Fruit fly (Drosophila melanogaster) whole organism, adult: Measurements from ENCODE around the gene Ho.

ENCODE experiments used
- CG11617 ChIP-seq: fragments of 200-800 bp; sonication (Bioruptor generic); optimal IDR thresholded peaks from 2 replicates; lab custom pipeline; 2017; ENCODE audit warnings: mild to moderate bottlenecking, missing biosample characterization, missing genetic modification reagents, missing genetic modification characterization
- CG12768 ChIP-seq: fragments of 200-800 bp; sonication (Bioruptor generic); optimal IDR thresholded peaks from 2 replicates; lab custom pipeline; 2017; ENCODE audit warnings: missing biosample characterization, missing genetic modification characterization, mild to moderate bottlenecking, moderate library complexity, missing genetic modification reagents
- CG1620 ChIP-seq: fragments of 200-800 bp; sonication (Bioruptor generic); optimal IDR thresholded peaks from 2 replicates; lab custom pipeline; 2016; ENCODE audit warnings: missing biosample characterization, missing genetic modification characterization
- CG33017 ChIP-seq: fragments of 200-800 bp; sonication (Bioruptor generic); optimal IDR thresholded peaks from 2 replicates; lab custom pipeline; 2018; ENCODE audit warnings: missing biosample characterization, mild to moderate bottlenecking, missing genetic modification characterization, moderate library complexity
- CG7045 ChIP-seq: fragments of 200-800 bp; sonication (Bioruptor generic); optimal IDR thresholded peaks from 2 replicates; lab custom pipeline; 2017; ENCODE audit warnings: missing biosample characterization, mild to moderate bottlenecking, missing genetic modification characterization
- CG7101 ChIP-seq: fragments of 200-800 bp; sonication (Bioruptor generic); optimal IDR thresholded peaks from 2 replicates; lab custom pipeline; 2018; ENCODE audit warnings: missing biosample characterization, mild to moderate bottlenecking, missing genetic modification characterization, moderate library complexity
- Crg-1 ChIP-seq: fragments of 200-800 bp; sonication (Bioruptor generic); optimal IDR thresholded peaks from 2 replicates; lab custom pipeline; 2016; ENCODE audit warnings: missing biosample characterization, missing genetic modification characterization
- Hr96 ChIP-seq: fragments of 200-800 bp; sonication (Bioruptor generic); optimal IDR thresholded peaks from 2 replicates; lab custom pipeline; 2016; ENCODE audit warnings: missing biosample characterization, missing genetic modification characterization
- Mnt ChIP-seq: fragments of 200-800 bp; sonication (Bioruptor generic); optimal IDR thresholded peaks from 2 replicates; lab custom pipeline; 2016; ENCODE audit warnings: missing biosample characterization, mild to moderate bottlenecking, missing genetic modification characterization
- cic ChIP-seq: fragments of 200-800 bp; sonication (Bioruptor generic); optimal IDR thresholded peaks from 2 replicates; lab custom pipeline; 2017; ENCODE audit warnings: missing biosample characterization, mild to moderate bottlenecking, missing genetic modification characterization, moderate library complexity
- kay ChIP-seq: fragments of 200-800 bp; sonication (Bioruptor generic); peaks from one replicate; lab custom pipeline; 2016; ENCODE audit warnings: missing biosample characterization, missing genetic modification characterization, borderline replicate concordance
- ovo ChIP-seq: fragments of 200-800 bp; sonication (Bioruptor generic); optimal IDR thresholded peaks from 2 replicates; lab custom pipeline; 2016; ENCODE audit warnings: missing biosample characterization, missing genetic modification characterization
- pad ChIP-seq: fragments of 200-800 bp; sonication (Bioruptor generic); optimal IDR thresholded peaks from 3 replicates; lab custom pipeline; 2017; ENCODE audit warnings: missing biosample characterization, missing genetic modification characterization, mild to moderate bottlenecking, moderate library complexity, missing genetic modification reagents
- tj ChIP-seq: fragments of 200-800 bp; sonication (Bioruptor generic); optimal IDR thresholded peaks from 3 replicates; lab custom pipeline; 2017; ENCODE audit warnings: missing biosample characterization, mild to moderate bottlenecking, missing genetic modification characterization, moderate library complexity

DNA sequence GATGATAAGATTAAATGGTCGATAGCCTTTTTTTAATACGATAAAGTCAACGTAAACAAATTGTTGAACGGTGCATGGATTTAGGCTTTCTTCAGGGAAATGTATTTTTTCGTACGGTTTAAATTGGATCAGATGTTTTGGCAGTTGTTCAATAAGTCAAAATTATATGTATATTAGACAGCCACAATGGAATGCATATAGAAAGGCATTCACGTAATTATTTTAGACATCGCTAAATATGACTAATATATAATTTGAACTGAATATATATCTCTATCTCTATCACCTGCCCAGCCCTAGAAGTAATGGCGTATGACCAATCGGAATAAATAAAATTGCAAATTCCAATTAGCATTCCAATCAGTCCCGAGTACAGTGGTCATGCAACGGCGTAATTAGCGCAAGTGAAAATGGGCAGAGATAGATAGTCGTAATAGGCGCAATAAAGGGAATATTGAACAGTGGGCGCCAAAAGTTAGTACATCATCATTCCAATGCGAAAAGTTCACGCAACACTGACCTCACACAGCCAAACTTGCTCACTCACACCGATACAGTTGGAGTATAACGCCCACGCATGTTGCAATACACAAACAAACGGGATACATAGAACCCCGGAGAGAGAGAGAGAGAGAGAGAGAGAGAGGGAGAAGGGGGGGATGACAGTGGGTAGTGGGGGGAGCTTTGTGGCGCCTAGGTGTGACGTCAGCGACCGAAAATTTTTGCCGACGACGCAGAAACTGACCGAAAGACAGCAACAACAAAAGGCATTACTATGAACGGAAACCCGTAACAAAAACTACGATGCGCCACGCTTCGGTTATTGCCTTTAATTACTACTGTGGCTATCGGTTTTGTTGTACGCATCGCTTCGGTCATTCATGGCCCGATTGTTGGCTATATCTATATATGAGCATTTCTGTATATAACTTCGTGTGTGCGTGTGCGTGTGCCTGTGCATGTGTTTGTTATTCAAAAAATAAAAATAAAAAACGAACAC, 30.9 kb upstream of the Ho start:
- no peak for TF ChIP-seq CG7045 (GFP tag; lab: Kevin White, UChicago)
- TF ChIP-seq CG12768: peak; percentile 33
- peak; percentile 48 for TF ChIP-seq tj (GFP tag; lab: Kevin White, UChicago)
- TF ChIP-seq kay (GFP tag; lab: Kevin White, UChicago): peak; percentile 93
- no peak for TF ChIP-seq Mnt (GFP tag; lab: Kevin White, UChicago)
- TF ChIP-seq Crg-1: no peak
- TF ChIP-seq CG1620: no peak
- no peak for TF ChIP-seq CG11617
- no peak for TF ChIP-seq CG33017 (tag; lab: Kevin White, UChicago)
- TF ChIP-seq ovo: no peak
- no peak for TF ChIP-seq pad (GFP tag; lab: Kevin White, UChicago)
- no peak for TF ChIP-seq CG7101 (tag; lab: Kevin White, UChicago)
- TF ChIP-seq Hr96 (GFP tag; lab: Kevin White, UChicago): no peak
- TF ChIP-seq cic (GFP tag; lab: Kevin White, UChicago): peak; percentile 13
